Worm (Caenorhabditis elegans) whole organism, young adult: ENCODE results near the gene fem-2.

ENCODE experiments used
- B0336.3 ChIP-seq: fragments of 200-800 bp; sonication (Bioruptor generic); IDR thresholded peaks from 2 replicates; pipeline ENCODE4 v1.3.6; 2022; ENCODE audit warnings: missing genetic modification characterization, missing compliant biosample characterization
- F55B11.4 ChIP-seq: sonication (generic microtip); optimal IDR thresholded peaks from 2 replicates; lab custom pipeline; 2016; ENCODE audit warnings: missing compliant biosample characterization, missing genetic modification characterization, borderline replicate concordance; ENCODE audit not compliant: insufficient read depth
- attf-6 ChIP-seq: fragments of 200-800 bp; sonication (Bioruptor generic); IDR thresholded peaks from 2 replicates; pipeline ENCODE4 v1.3.6; 2022; ENCODE audit warnings: missing genetic modification reagents, missing genetic modification characterization, missing compliant biosample characterization
- bed-1 ChIP-seq: fragments of 200-800 bp; sonication (Bioruptor generic); IDR thresholded peaks from 2 replicates; pipeline ENCODE4 v1.3.6; 2022; ENCODE audit warnings: missing genetic modification reagents, missing genetic modification characterization, missing compliant biosample characterization
- cebp-2 ChIP-seq: fragments of 200-800 bp; sonication (Bioruptor generic); IDR thresholded peaks from 2 replicates; pipeline ENCODE4 v1.3.6; 2022; ENCODE audit warnings: missing genetic modification characterization, missing compliant biosample characterization
- gei-17 ChIP-seq: fragments of 200-800 bp; sonication (Bioruptor generic); optimal IDR thresholded peaks from 2 replicates; lab custom pipeline; 2018; ENCODE audit warnings: mild to moderate bottlenecking, missing genetic modification characterization, missing compliant biosample characterization
- let-526 ChIP-seq: fragments of 200-800 bp; sonication (Bioruptor generic); IDR thresholded peaks from 2 replicates; pipeline ENCODE4 v1.3.6; 2022; ENCODE audit warnings: missing genetic modification reagents, missing genetic modification characterization, missing compliant biosample characterization
- madf-10 ChIP-seq: sonication (generic microtip); optimal IDR thresholded peaks from 2 replicates; lab custom pipeline; 2016; ENCODE audit warnings: mild to moderate bottlenecking, missing genetic modification characterization, missing compliant biosample characterization
- madf-3 ChIP-seq: fragments of 200-800 bp; sonication (Bioruptor generic); IDR thresholded peaks from 2 replicates; pipeline ENCODE4 v1.3.6; 2022; ENCODE audit warnings: missing genetic modification reagents, missing genetic modification characterization, missing compliant biosample characterization
- mxl-1 ChIP-seq: sonication (generic microtip); optimal IDR thresholded peaks from 2 replicates; lab custom pipeline; 2016; ENCODE audit warnings: missing genetic modification characterization, missing compliant biosample characterization
- nhr-27 ChIP-seq: fragments of 200-800 bp; sonication (Bioruptor generic); optimal IDR thresholded peaks from 2 replicates; lab custom pipeline; 2018; ENCODE audit warnings: mild to moderate bottlenecking, missing genetic modification characterization, moderate library complexity, missing compliant biosample characterization
- unc-62 ChIP-seq: fragments of 150-350 bp; optimal IDR thresholded peaks from 2 replicates; lab custom pipeline; 2014; ENCODE audit warnings: missing biosample characterization, missing genetic modification reagents, missing genetic modification characterization

DNA sequence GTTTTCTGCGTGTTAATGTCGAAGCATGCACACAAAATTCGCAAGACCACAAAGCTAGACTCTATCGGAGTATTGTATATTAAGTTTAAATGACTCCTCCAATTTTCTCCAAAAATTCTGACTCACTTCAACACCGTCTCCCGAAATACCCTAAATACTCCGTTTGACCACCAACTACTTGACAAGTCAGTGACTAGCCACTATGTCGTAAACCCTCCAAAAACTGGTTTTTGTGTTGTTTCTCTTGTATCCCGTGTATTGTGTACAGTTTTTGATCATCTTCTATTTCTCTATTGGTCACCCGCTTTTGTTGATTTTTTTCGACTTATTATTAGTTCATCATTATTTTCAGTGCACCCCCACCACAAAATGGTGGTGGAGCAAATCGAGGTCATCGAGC, 23.9 kb upstream of the fem-2 start, which contains the start of gene C09F5.1:
- TF ChIP-seq nhr-27 (tag; lab: Kevin White, UChicago) (no peak), let-526 (GFP tag; lab: Robert Waterston, UW) (no peak), madf-10 (tag; lab: Kevin White, UChicago) (no peak), attf-6 (no peak), madf-3 (GFP tag; lab: Robert Waterston, UW) (no peak), gei-17 (no peak), cebp-2 (no peak), mxl-1 (tag; lab: Kevin White, UChicago) (no peak), unc-62 (GFP tag; lab: Kevin White, UChicago) (no peak), F55B11.4 (no peak), bed-1 (GFP tag; lab: Robert Waterston, UW) (no peak), B0336.3 (GFP tag; lab: Robert Waterston, UW) (no peak)
